Worm (Caenorhabditis elegans) whole organism, L2 larva: Measurements from ENCODE around the gene fipr-5.

Source experiments
- lin-13 ChIP-seq: fragments of 150-350 bp; optimal IDR thresholded peaks from 2 replicates; lab custom pipeline; 2014; ENCODE audit warnings: missing biosample characterization, missing genetic modification reagents, missing genetic modification characterization
- nhr-23 ChIP-seq: fragments of 150-350 bp; optimal IDR thresholded peaks from 2 replicates; lab custom pipeline; 2014; ENCODE audit warnings: missing biosample characterization, missing genetic modification reagents, missing genetic modification characterization
- snpc-4 ChIP-seq: fragments of 150-350 bp; optimal IDR thresholded peaks from 2 replicates; lab custom pipeline; 2014; ENCODE audit warnings: missing biosample characterization, missing genetic modification characterization

ce11 chrV:10230932-10231331, 9.7 kb upstream of the fipr-5 start, which contains the start of gene fipr-6:
- TF ChIP-seq lin-13: no peak
- no peak for TF ChIP-seq snpc-4 (tag; lab: Kevin White, UChicago)
- TF ChIP-seq nhr-23 (tag; lab: Kevin White, UChicago): no peak
